Worm (Caenorhabditis elegans) whole organism, L4 larva: Measurements from ENCODE around the gene F41G3.18.
"Not testable (repeated sequence)": the region's sequence is repeated elsewhere in the genome, so short reads cannot be mapped to it uniquely, and the experiment has no call there.

Source experiments
- F49E8.2 ChIP-seq: sonication (generic microtip); optimal IDR thresholded peaks from 2 replicates; lab custom pipeline; 2016; ENCODE audit warnings: missing compliant biosample characterization, mild to moderate bottlenecking, missing genetic modification characterization, borderline replicate concordance
- R02D3.7 ChIP-seq: fragments of 150-350 bp; sonication (generic microtip); optimal IDR thresholded peaks from 3 replicates; lab custom pipeline; 2014; ENCODE audit warnings: missing biosample characterization, missing genetic modification characterization
- T26A8.4 ChIP-seq: fragments of 200-800 bp; sonication (Bioruptor generic); IDR thresholded peaks from 2 replicates; pipeline ENCODE4 v1.3.6; 2022; ENCODE audit warnings: missing genetic modification characterization, missing compliant biosample characterization
- Y5F2A.4 ChIP-seq: fragments of 200-800 bp; sonication (Bioruptor generic); optimal IDR thresholded peaks from 2 replicates; lab custom pipeline; 2018; ENCODE audit warnings: mild to moderate bottlenecking, missing genetic modification characterization, missing compliant biosample characterization
- ZK337.2 ChIP-seq: fragments of 200-800 bp; sonication (Bioruptor generic); IDR thresholded peaks from 2 replicates; pipeline ENCODE4 v1.3.6; 2022; ENCODE audit warnings: missing genetic modification reagents, missing genetic modification characterization, missing compliant biosample characterization
- ama-1 ChIP-seq: fragments of 150-350 bp; optimal IDR thresholded peaks from 2 replicates; lab custom pipeline; 2014; ENCODE audit warnings: inconsistent platforms, mixed read lengths
- ceh-28 ChIP-seq: fragments of 150-350 bp; optimal IDR thresholded peaks from 2 replicates; lab custom pipeline; 2014; ENCODE audit warnings: missing biosample characterization, missing genetic modification reagents, missing genetic modification characterization
- ceh-44 ChIP-seq: fragments of 200-800 bp; sonication (Bioruptor generic); IDR thresholded peaks from 2 replicates; pipeline ENCODE4 v1.3.6; 2022; ENCODE audit warnings: missing genetic modification reagents, missing genetic modification characterization, missing compliant biosample characterization
- ctbp-1 ChIP-seq: fragments of 200-800 bp; sonication (Bioruptor generic); IDR thresholded peaks from 2 replicates; pipeline ENCODE4 v1.3.6; 2022; ENCODE audit warnings: missing genetic modification reagents, missing genetic modification characterization, missing compliant biosample characterization
- daf-16 ChIP-seq, 3 experiments: sonication (generic microtip); optimal IDR thresholded peaks; 2 replicates each; lab custom pipeline; 2016 to 2017; ENCODE audit warnings: missing genetic modification characterization in 3 of 3, missing genetic modification reagents in 3 of 3, mild to moderate bottlenecking in 2 of 3, missing compliant biosample characterization in 2 of 3, missing biosample characterization in 1 of 3, moderate library complexity in 1 of 3
- daf-8 ChIP-seq: fragments of 200-800 bp; sonication (Bioruptor generic); IDR thresholded peaks from 2 replicates; pipeline ENCODE4 v1.3.6; 2022; ENCODE audit warnings: missing genetic modification characterization, missing compliant biosample characterization
- dmd-6 ChIP-seq: fragments of 200-800 bp; sonication (Bioruptor generic); IDR thresholded peaks from 2 replicates; pipeline ENCODE4 v1.3.6; 2022; ENCODE audit warnings: missing genetic modification reagents, missing genetic modification characterization, missing compliant biosample characterization
- dmd-8 ChIP-seq: fragments of 200-800 bp; sonication (Bioruptor generic); IDR thresholded peaks from 2 replicates; pipeline ENCODE4 v1.3.6; 2022; ENCODE audit warnings: missing genetic modification characterization, missing compliant biosample characterization
- duxl-1 ChIP-seq: sonication (generic microtip); optimal IDR thresholded peaks from 2 replicates; lab custom pipeline; 2016; ENCODE audit warnings: mild to moderate bottlenecking, missing genetic modification characterization, moderate library complexity, missing compliant biosample characterization; ENCODE audit not compliant: poor library complexity
- gei-8 ChIP-seq: fragments of 200-800 bp; sonication (Bioruptor generic); optimal IDR thresholded peaks from 2 replicates; lab custom pipeline; 2018; ENCODE audit warnings: mild to moderate bottlenecking, missing genetic modification characterization, missing compliant biosample characterization
- hif-1 ChIP-seq, 2 experiments: sonication (generic microtip); optimal IDR thresholded peaks; 2 replicates each; lab custom pipeline; 2016 to 2017; ENCODE audit warnings: missing compliant biosample characterization in 2 of 2, missing genetic modification characterization in 2 of 2, missing genetic modification reagents in 2 of 2, missing genotype in 2 of 2, mild to moderate bottlenecking in 1 of 2
- hlh-11 ChIP-seq: fragments of 200-800 bp; sonication (Bioruptor generic); optimal IDR thresholded peaks from 2 replicates; lab custom pipeline; 2018; ENCODE audit warnings: mild to moderate bottlenecking, missing genetic modification characterization, missing compliant biosample characterization
- hlh-30 ChIP-seq: sonication (generic microtip); optimal IDR thresholded peaks from 2 replicates; lab custom pipeline; 2017; ENCODE audit warnings: antibody characterized with exemption, mild to moderate bottlenecking, missing genetic modification characterization, missing compliant biosample characterization; ENCODE audit not compliant: insufficient read depth
- jun-1 ChIP-seq: fragments of 150-350 bp; optimal IDR thresholded peaks from 2 replicates; lab custom pipeline; 2014; ENCODE audit warnings: missing biosample characterization, missing genetic modification reagents, missing genetic modification characterization
- lin-39 ChIP-seq: fragments of 150-350 bp; optimal IDR thresholded peaks from 2 replicates; lab custom pipeline; 2014; ENCODE audit warnings: missing biosample characterization, missing genetic modification reagents, missing genetic modification characterization
- mdl-1 ChIP-seq, 2 experiments: fragments of 150-350 bp in 1 of 2; sonication (generic microtip) in 1 of 2; optimal IDR thresholded peaks; 2 replicates each; lab custom pipeline; 2014 to 2017; ENCODE audit warnings: missing biosample characterization in 2 of 2, missing genetic modification characterization in 2 of 2
- mes-2 ChIP-seq: sonication (generic microtip); optimal IDR thresholded peaks from 2 replicates; lab custom pipeline; 2016; ENCODE audit warnings: missing genotype, mild to moderate bottlenecking, missing genetic modification characterization, missing compliant biosample characterization; ENCODE audit not compliant: poor library complexity, severe bottlenecking
- nhr-28 ChIP-seq: fragments of 150-350 bp; optimal IDR thresholded peaks from 2 replicates; lab custom pipeline; 2014; ENCODE audit warnings: missing biosample characterization, missing genetic modification characterization
- nhr-6 ChIP-seq: fragments of 150-350 bp; optimal IDR thresholded peaks from 2 replicates; lab custom pipeline; 2014; ENCODE audit warnings: missing biosample characterization, missing genetic modification characterization
- nhr-77 ChIP-seq: fragments of 150-350 bp; optimal IDR thresholded peaks from 2 replicates; lab custom pipeline; 2014; ENCODE audit warnings: missing biosample characterization, missing genetic modification characterization
- pha-4 ChIP-seq, 2 experiments: fragments of 150-350 bp in 1 of 2; fragments of 200-800 bp in 1 of 2; sonication (Bioruptor generic) in 1 of 2; IDR thresholded peaks in 1 of 2; optimal IDR thresholded peaks in 1 of 2; 2 replicates each; pipeline versions ENCODE4 v1.3.6 to Lab custom; 2014 to 2022; ENCODE audit warnings: missing genetic modification characterization in 2 of 2, missing genetic modification reagents in 2 of 2, missing biosample characterization in 1 of 2, missing compliant biosample characterization in 1 of 2
- php-3 ChIP-seq: fragments of 200-800 bp; sonication (Bioruptor generic); IDR thresholded peaks from 2 replicates; pipeline ENCODE4 v1.3.6; 2022; ENCODE audit warnings: missing genetic modification reagents, missing genetic modification characterization, missing compliant biosample characterization
- pqm-1 ChIP-seq: sonication (generic microtip); optimal IDR thresholded peaks from 2 replicates; lab custom pipeline; 2017; ENCODE audit warnings: missing biosample characterization, missing genetic modification characterization
- spr-1 ChIP-seq: sonication (generic microtip); optimal IDR thresholded peaks from 2 replicates; lab custom pipeline; 2016; ENCODE audit warnings: mild to moderate bottlenecking, missing genetic modification characterization, missing compliant biosample characterization
- tra-1 ChIP-seq: fragments of 200-800 bp; sonication (Bioruptor generic); IDR thresholded peaks from 2 replicates; pipeline ENCODE4 v1.3.6; 2022; ENCODE audit warnings: missing genetic modification reagents, missing genetic modification characterization, missing compliant biosample characterization
- unc-62 ChIP-seq, 3 experiments: fragments of 150-350 bp in 1 of 3; sonication (generic microtip); optimal IDR thresholded peaks in 2 of 3; peaks in 1 of 3; 1 replicate in 1 of 3; 2 replicates in 2 of 3; lab custom pipeline; 2014 to 2017; ENCODE audit warnings: missing biosample characterization in 3 of 3, missing genetic modification characterization in 3 of 3, missing genetic modification reagents in 3 of 3, missing genotype in 1 of 3
- vab-7 ChIP-seq: fragments of 200-800 bp; sonication (Bioruptor generic); IDR thresholded peaks from 2 replicates; pipeline ENCODE4 v1.3.6; 2022; ENCODE audit warnings: missing genetic modification reagents, missing genetic modification characterization, missing compliant biosample characterization
- zfp-2 ChIP-seq: sonication (generic microtip); optimal IDR thresholded peaks from 2 replicates; lab custom pipeline; 2016; ENCODE audit warnings: mild to moderate bottlenecking, missing genetic modification characterization, missing compliant biosample characterization
- zfp-3 ChIP-seq: fragments of 200-800 bp; sonication (Bioruptor generic); conservative IDR thresholded peaks from 2 replicates; pipeline ENCODE4 v1.3.6; 2022; ENCODE audit warnings: missing genetic modification reagents, missing genetic modification characterization, missing compliant biosample characterization
- zip-11 ChIP-seq: fragments of 200-800 bp; sonication (Bioruptor generic); IDR thresholded peaks from 2 replicates; pipeline ENCODE4 v1.3.6; 2022; ENCODE audit warnings: missing genetic modification characterization, missing compliant biosample characterization

The F41G3.18 gene

DNA sequence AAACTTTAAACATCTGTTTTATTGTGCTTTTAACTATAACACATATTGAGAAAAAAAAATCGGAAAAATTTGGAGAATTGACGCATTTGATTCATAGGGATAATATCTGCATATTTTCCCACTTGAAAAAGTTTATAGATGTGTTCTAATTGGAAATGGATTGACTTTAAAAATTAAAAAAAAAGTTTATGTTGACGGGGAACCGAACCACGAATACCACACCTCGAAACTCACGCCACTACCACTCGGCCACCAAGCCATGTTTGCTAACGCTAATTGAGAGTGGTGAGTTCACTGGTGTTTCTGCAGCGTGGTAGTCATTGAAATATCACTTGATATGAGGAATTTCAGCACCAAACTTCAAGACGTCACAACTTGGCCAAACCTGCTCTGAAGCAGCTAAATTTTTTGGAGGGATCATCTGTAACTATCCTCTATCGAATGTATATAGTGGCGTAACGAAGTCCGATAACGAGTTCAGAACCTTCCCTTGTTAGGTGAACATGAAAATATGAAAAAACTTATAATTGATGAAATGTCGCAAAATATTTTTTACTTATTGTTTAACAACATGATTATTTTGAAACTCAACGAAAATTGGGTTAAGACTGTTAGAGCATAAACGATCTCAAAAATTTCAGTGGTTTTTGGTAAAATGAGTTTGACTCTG is 29.8 kb downstream of the F41G3.18 start:
- 0 out of 2 replicates have a peak, but pooled peaks have one; percentile 22 for TF ChIP-seq pha-4 (GFP tag; IDR thresholded peaks at IDR 0.05; lab: Robert Waterston, UW)
- TF ChIP-seq pha-4 (tag; optimal IDR thresholded peaks at IDR 0.05; lab: Kevin White, UChicago), result not testable (repeated sequence)
- TF ChIP-seq vab-7 (GFP tag; lab: Robert Waterston, UW), result peak; percentile 59
- peak; percentile 40; the same call in 1 of the 2 replicates for TF ChIP-seq ctbp-1 (GFP tag; lab: Robert Waterston, UW)
- 0 out of 2 replicates have a peak, but pooled peaks have one; percentile 37 for TF ChIP-seq dmd-8 (GFP tag; lab: Robert Waterston, UW)
- peak; percentile 28; the same call in 1 of the 2 replicates for TF ChIP-seq T26A8.4 (GFP tag; lab: Robert Waterston, UW)
- 0 out of 2 replicates have a peak, but pooled peaks have one; percentile 8 for TF ChIP-seq dmd-6

ce11 chrII:6800104-6800711 is 32.1 kb downstream of the F41G3.18 start, which contains the start of gene F31E8.4:
TSS of gene F31E8.4 (minus strand) at chrII:6800154.
- TF ChIP-seq hlh-11 (peak; percentile 61), ceh-28 (no peak), dmd-6 (peak; percentile 52), ceh-44 (GFP tag; lab: Robert Waterston, UW) (no peak), hlh-30 (tag; lab: Kevin White, UChicago) (peak; percentile 24), jun-1 (tag; lab: Kevin White, UChicago) (no peak), gei-8 (no peak), mes-2 (tag; lab: Kevin White, UChicago) (peak; percentile 42), mdl-1 (tag; optimal IDR thresholded peaks at IDR 0.05; lab: Kevin White, UChicago) (peak in 1 of 2 experiments; percentile 15), zfp-2 (tag; lab: Kevin White, UChicago) (no peak), unc-62 (GFP tag; optimal IDR thresholded peaks at IDR 0.05 in 1 of 2; lab: Kevin White, UChicago) (peak in 1 of 2 experiments; percentile 88), unc-62 (tag; optimal IDR thresholded peaks at IDR 0.05; lab: Kevin White, UChicago) (no peak), pqm-1 (tag; lab: Kevin White, UChicago) (peak; percentile 81), nhr-77 (tag; lab: Kevin White, UChicago) (peak; percentile 53), duxl-1 (tag; lab: Kevin White, UChicago) (no peak), R02D3.7 (tag; lab: Kevin White, UChicago) (peak; percentile 34), daf-16 (GFP tag; optimal IDR thresholded peaks at IDR 0.05; lab: Kevin White, UChicago) (no peak), daf-16 (tag; optimal IDR thresholded peaks at IDR 0.05; lab: Kevin White, UChicago) (peak; percentile 85), php-3 (peak; percentile 49; the same call in 1 of the 2 replicates), vab-7 (GFP tag; lab: Robert Waterston, UW) (no peak), nhr-28 (tag; lab: Kevin White, UChicago) (peak; percentile 88), nhr-6 (peak; percentile 1), tra-1 (GFP tag; lab: Robert Waterston, UW) (0 out of 2 replicates have a peak, but pooled peaks have one; percentile 18), daf-8 (GFP tag; lab: Robert Waterston, UW) (no peak), zfp-3 (GFP tag; lab: Robert Waterston, UW) (no peak), ama-1 (lab: Kevin White, UChicago) (no peak), dmd-8 (GFP tag; lab: Robert Waterston, UW) (no peak), lin-39 (tag; lab: Kevin White, UChicago) (no peak)

ce11 chrII:6801262-6801661 is 33.1 kb downstream of the F41G3.18 start:
- TF ChIP-seq F49E8.2 (tag; lab: Kevin White, UChicago), result no peak
- no peak for TF ChIP-seq ZK337.2 (GFP tag; lab: Robert Waterston, UW)
- no peak for TF ChIP-seq spr-1 (tag; lab: Kevin White, UChicago)
- no peak for TF ChIP-seq ceh-28
- TF ChIP-seq Y5F2A.4 (GFP tag; lab: Kevin White, UChicago), result no peak
- peak in 1 of 2 experiments; percentile 70 for TF ChIP-seq unc-62 (GFP tag; optimal IDR thresholded peaks at IDR 0.05 in 1 of 2; lab: Kevin White, UChicago)
- TF ChIP-seq unc-62 (tag; optimal IDR thresholded peaks at IDR 0.05; lab: Kevin White, UChicago), result no peak
- TF ChIP-seq hif-1 (tag; optimal IDR thresholded peaks at IDR 0.05; lab: Kevin White, UChicago), result no peak
- no peak for TF ChIP-seq zip-11 (GFP tag; lab: Robert Waterston, UW)
